Fruit fly (Drosophila melanogaster) S2 (cell line): ENCODE measurements around the gene btl.

Experiments
- CG8478 ChIP-seq: fragments of >200 bp; optimal IDR thresholded peaks from 2 replicates; lab custom pipeline; 2018
- CTCF ChIP-seq, 2 experiments: fragments of >200 bp; optimal IDR thresholded peaks; 2 replicates each; lab custom pipeline; 2018

DNA sequence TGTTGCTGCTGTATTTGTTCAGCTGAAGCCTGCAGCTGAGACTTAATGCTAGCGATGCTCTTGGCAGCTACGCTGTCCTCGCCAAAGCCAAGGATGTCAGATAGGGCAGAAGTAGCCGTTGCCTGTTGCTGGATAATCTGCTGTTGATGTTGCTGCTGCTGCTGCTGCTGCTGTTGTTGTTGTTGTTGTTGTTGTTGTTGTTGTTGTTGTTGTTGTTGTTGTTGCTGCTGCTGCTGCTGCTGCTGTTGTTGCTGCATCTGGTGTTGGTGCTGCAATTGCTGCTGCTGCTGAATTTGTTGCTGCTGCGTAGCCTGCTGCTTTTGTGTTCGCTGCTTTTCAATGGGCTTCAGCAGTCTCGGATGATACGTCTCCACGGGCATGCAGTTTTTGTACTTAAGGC, 48.0 kb upstream of the btl start:
- TF ChIP-seq CG8478 (lab: Kevin White, UChicago) (no peak), CTCF (optimal IDR thresholded peaks at IDR 0.05; lab: Kevin White, UChicago) (no peak)
